Fruit fly (Drosophila melanogaster) whole organism, wandering third instar larva: ENCODE measurements around the gene cerv.

Experiments
- Hnf4 ChIP-seq: fragments of 200-800 bp; sonication (Bioruptor generic); optimal IDR thresholded peaks from 2 replicates; lab custom pipeline; 2016; ENCODE audit warnings: missing biosample characterization, mild to moderate bottlenecking, missing genetic modification characterization
- Vsx2 ChIP-seq: fragments of 200-300, 225-300 bp; sonication (Bioruptor generic); optimal IDR thresholded peaks from 2 replicates; lab custom pipeline; 2018; ENCODE audit warnings: missing biosample characterization, missing genetic modification characterization; ENCODE audit not compliant: partially characterized antibody

DNA sequence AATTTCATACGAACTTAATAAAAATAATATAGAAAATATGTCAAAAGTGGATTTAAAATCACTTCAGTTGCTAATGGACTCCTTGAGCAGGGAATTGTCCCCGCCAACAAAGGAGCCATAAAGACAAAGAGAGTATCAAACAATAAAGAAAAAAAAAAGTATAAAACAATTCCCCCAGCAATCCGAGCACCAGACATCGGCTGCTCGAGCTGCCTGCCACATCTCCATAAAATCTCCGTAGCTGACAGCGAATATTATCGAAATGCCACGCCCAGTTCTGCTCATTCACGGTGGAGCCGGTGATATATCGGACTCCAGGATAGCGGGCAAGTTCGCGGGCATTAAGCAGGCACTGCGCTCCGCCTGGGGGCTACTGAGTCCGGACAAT, 9.0 kb downstream of the cerv start, which contains the start of gene CG7860:
- TF ChIP-seq Vsx2 (GFP tag; lab: Kevin White, UChicago): no peak
- TF ChIP-seq Hnf4: no peak
